Worm (Caenorhabditis elegans) whole organism, L4/young adult: Measurements from ENCODE around the gene B0222.15.

Experiments
- W03F9.2 ChIP-seq: fragments of 150-350 bp; optimal IDR thresholded peaks from 2 replicates; lab custom pipeline; 2014; ENCODE audit warnings: missing biosample characterization, missing genetic modification characterization
- him-1 ChIP-seq: sonication (generic microtip); optimal IDR thresholded peaks from 2 replicates; lab custom pipeline; 2016; ENCODE audit warnings: missing genotype, missing genetic modification reagents, missing genetic modification characterization, missing compliant biosample characterization

ce11 chrV:9137618-9138017 is 19.0 kb downstream of the B0222.15 start, which contains the start of gene pitr-2:
- TF ChIP-seq him-1 (tag; lab: Kevin White, UChicago) (no peak), W03F9.2 (tag; lab: Kevin White, UChicago) (no peak)
